Worm (Caenorhabditis elegans): ENCODE measurements around the gene npr-35.

npr-35 gene

ce11 chrIV:7736616-7737015, 7.0 kb upstream of the npr-35 start:
- TF ChIP-seq mbf-1 (tag; optimal IDR thresholded peaks at IDR 0.05) (no peak), R02D3.7 (tag; optimal IDR thresholded peaks at IDR 0.05) (no peak), sem-4 (tag; optimal IDR thresholded peaks at IDR 0.05) (no peak)

DNA sequence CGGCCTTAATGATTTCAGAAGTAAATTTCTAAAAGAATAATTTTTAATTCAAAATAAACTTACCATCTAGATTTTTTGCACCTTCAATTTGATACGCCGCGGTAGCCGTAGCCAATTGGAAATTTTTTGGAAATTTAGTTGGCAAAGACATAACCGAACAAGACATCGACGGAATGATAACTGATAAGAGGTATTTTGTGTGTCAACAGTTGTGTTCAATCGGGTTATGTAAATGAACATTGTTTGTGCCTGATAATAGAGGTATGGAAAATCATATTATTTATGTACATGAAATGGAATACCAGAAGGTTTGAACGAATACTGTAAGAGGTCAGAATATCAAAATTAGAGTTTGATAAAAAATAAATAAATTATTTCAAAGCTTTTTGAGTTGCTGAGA, 4.2 kb downstream of the npr-35 start, which contains the start of gene klo-1:
TSS of gene klo-1 (minus strand) at position 388 of the 400 bp plus-strand sequence.
- TF ChIP-seq F13H6.1 (tag; optimal IDR thresholded peaks at IDR 0.05) (no peak), crh-2 (tag; optimal IDR thresholded peaks at IDR 0.05) (peak; percentile 54), fos-1 (tag; optimal IDR thresholded peaks at IDR 0.05) (peak; percentile 83), sma-9 (GFP tag; optimal IDR thresholded peaks at IDR 0.05) (peak; percentile 38), sma-9 (tag; optimal IDR thresholded peaks at IDR 0.05) (no peak), ceh-82 (tag; optimal IDR thresholded peaks at IDR 0.05) (no peak), egl-27 (tag; optimal IDR thresholded peaks at IDR 0.05) (no peak), elt-1 (tag; optimal IDR thresholded peaks at IDR 0.05) (no peak)

DNA sequence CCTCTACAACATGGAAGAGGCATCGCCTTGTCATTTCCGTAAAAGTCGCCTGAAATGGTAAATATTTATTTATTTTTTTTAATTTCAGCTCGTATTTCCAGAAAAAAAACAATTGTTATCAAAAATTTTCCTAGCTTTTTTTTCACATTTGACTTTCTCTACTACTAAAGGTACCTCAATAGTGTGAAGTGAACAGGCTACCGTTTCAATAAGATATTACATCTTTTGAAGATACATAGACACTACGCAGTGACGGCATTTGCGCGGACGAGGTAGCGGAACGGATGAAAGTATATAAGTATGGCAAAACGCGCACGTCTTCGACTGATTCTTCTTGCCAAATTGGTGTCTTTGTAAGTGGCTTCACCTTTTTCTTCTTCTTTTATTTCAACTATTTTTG, 9.5 kb downstream of the npr-35 start, which contains the start of gene col-14:
TSS of gene col-14 (plus strand) at position 301 of the 400 bp plus-strand sequence.
- TF ChIP-seq nhr-21 (tag; optimal IDR thresholded peaks at IDR 0.05) (no peak), gmeb-1 (tag; optimal IDR thresholded peaks at IDR 0.05) (no peak)

DNA sequence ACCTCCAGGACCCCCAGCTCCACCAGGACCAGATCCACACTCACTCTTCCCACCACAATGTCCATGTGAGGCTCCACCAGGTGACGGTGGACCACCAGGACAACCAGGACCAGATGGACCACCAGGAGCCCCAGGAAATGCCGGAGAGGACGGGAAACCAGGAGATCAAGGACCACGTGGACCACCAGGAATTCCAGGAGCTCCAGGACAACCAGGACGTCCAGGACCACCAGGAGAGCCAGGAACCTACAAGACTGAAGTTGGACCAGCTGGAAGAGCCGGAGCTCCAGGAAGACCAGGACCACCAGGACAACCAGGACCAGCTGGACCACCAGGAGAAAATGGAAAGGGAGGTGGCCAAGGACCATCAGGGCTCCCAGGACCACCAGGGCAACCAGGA, 10.5 kb downstream of the npr-35 start:
- TF ChIP-seq C34F6.9 (tag; optimal IDR thresholded peaks at IDR 0.05), result no peak
- TF ChIP-seq ztf-4 (tag; optimal IDR thresholded peaks at IDR 0.05), result no peak
- no peak for TF ChIP-seq lin-13 (GFP tag; optimal IDR thresholded peaks at IDR 0.05)
- no peak for TF ChIP-seq egl-27 (tag; optimal IDR thresholded peaks at IDR 0.05)
- no peak for TF ChIP-seq F13H6.1 (tag; optimal IDR thresholded peaks at IDR 0.05)
- TF ChIP-seq nhr-129 (tag; optimal IDR thresholded peaks at IDR 0.05), result no peak
- no peak for TF ChIP-seq unc-62 (GFP tag; optimal IDR thresholded peaks at IDR 0.05)
- no peak for TF ChIP-seq Y55F3AM.14 (GFP tag; optimal IDR thresholded peaks at IDR 0.05)
- TF ChIP-seq unc-55 (GFP tag; optimal IDR thresholded peaks at IDR 0.05), result no peak
- TF ChIP-seq mbf-1 (tag; optimal IDR thresholded peaks at IDR 0.05), result no peak
- no peak for TF ChIP-seq gmeb-1 (tag; optimal IDR thresholded peaks at IDR 0.05)
- TF ChIP-seq lsy-2 (tag; optimal IDR thresholded peaks at IDR 0.05), result no peak
- no peak for TF ChIP-seq ceh-82 (tag; optimal IDR thresholded peaks at IDR 0.05)

DNA sequence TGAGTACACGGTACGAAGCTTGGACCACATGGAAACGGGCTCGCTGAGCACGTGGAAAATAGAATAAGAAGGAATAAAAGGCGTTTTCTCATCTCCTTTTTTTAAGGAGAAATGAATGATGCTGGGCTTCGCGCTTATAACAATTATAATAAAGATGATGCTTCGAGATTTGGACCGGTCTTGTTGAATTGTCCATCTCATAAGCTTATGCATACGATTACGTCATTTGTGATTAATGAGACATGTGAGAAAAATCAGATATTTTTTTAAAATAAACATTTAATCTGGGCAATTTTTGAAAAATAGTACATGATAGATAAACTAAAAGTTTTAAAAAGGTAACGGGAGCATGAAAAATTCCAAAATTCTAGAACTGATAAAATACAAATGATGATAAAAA, 13.6 kb downstream of the npr-35 start, which contains the start of gene C46A5.4:
TSS of gene C46A5.4 (minus strand) at position 101 of the 400 bp plus-strand sequence.
- no peak for TF ChIP-seq mbf-1 (tag; optimal IDR thresholded peaks at IDR 0.05)
- TF ChIP-seq sma-9 (GFP tag; optimal IDR thresholded peaks at IDR 0.05), result no peak
- no peak for TF ChIP-seq sma-9 (tag; optimal IDR thresholded peaks at IDR 0.05)

ce11 chrIV:7759527-7759926, 15.9 kb downstream of the npr-35 start, which contains the start of gene dsb-3:
Gene dsb-3, minus strand, starts transcription at chrIV:7759627.
- TF ChIP-seq aly-2 (tag; optimal IDR thresholded peaks at IDR 0.05) (no peak), alr-1 (tag; optimal IDR thresholded peaks at IDR 0.05) (no peak), nhr-23 (tag; optimal IDR thresholded peaks at IDR 0.05) (no peak), egl-27 (tag; optimal IDR thresholded peaks at IDR 0.05) (no peak), unc-39 (tag; optimal IDR thresholded peaks at IDR 0.05) (no peak)

DNA sequence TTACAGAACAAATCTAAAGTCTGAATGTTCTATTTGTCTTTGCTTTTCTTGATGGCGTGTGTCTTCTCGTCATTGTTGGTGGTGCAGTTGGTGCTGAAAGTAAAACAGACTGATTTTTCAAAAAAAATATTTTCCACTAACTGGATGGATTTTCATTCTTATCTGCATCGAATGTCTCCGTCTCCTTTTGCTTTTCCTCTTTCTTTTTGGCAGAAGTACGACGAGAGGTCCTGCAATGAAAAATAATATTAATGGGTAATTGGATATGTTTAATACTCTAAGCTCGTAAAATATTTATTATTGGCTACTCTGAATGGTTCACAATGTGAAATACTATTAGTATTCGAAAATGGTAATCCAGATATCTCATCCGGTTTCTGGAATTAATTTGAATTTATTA, 16.5 kb downstream of the npr-35 start, which contains the start of gene del-7:
TSS of gene del-7 (plus strand) at position 301 of the 400 bp plus-strand sequence.
- TF ChIP-seq nhr-129 (tag; optimal IDR thresholded peaks at IDR 0.05), result no peak
- no peak for TF ChIP-seq sma-9 (GFP tag; optimal IDR thresholded peaks at IDR 0.05)
- TF ChIP-seq sma-9 (tag; optimal IDR thresholded peaks at IDR 0.05), result no peak
- TF ChIP-seq snpc-4 (tag; optimal IDR thresholded peaks at IDR 0.05), result no peak
- no peak for TF ChIP-seq skn-1 (tag; optimal IDR thresholded peaks at IDR 0.05)
- no peak for TF ChIP-seq F13H6.1 (tag; optimal IDR thresholded peaks at IDR 0.05)
- TF ChIP-seq lin-39 (tag; optimal IDR thresholded peaks at IDR 0.05), result no peak

- TF ChIP-seq nhr-237 (tag; optimal IDR thresholded peaks at IDR 0.05), result no peak
Measured at ce11 chrIV:7763748-7764147, 20.1 kb downstream of the npr-35 start, which contains the start of the genes C46A5.6 and C46A5.1. Gene C46A5.6, minus strand, starts transcription at chrIV:7763848. Gene C46A5.1, plus strand, starts transcription at chrIV:7763931.

All from whole organism, L2 larva.